Fruit fly (Drosophila melanogaster): ENCODE data around the gene 5PtaseI.

Gene 5PtaseI

DNA sequence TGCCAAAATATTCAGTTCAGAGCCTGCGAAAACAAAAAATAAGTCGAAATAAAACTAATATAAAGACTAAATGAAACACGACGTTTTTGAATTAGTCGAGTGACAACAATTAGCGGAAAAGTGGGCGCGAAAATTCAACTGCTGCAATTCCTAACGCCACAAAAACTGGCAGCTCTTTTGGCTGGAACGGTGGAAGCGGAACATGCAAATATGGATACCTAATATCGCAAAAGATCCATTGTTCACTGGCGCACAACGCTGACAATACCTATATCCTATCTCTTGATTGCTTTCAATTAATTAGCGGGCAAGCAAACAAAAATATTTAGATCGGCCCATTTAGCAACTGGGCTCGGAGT is 4.4 kb upstream of the 5PtaseI start, which contains the start of gene CG11791 (continued):
- TF ChIP-seq phol (tag; optimal IDR thresholded peaks at IDR 0.05) (peak; percentile 6), CG1603 (tag; optimal IDR thresholded peaks at IDR 0.05) (peak; percentile 95), Sin3A (optimal IDR thresholded peaks at IDR 0.05) (peak; percentile 17), CG30020 (tag; optimal IDR thresholded peaks at IDR 0.05) (peak; percentile 36), CG15514 (GFP tag; optimal IDR thresholded peaks at IDR 0.05) (peak; percentile 29), CG10959 (GFP tag; IDR thresholded peaks at IDR 0.05) (no peak)

DNA sequence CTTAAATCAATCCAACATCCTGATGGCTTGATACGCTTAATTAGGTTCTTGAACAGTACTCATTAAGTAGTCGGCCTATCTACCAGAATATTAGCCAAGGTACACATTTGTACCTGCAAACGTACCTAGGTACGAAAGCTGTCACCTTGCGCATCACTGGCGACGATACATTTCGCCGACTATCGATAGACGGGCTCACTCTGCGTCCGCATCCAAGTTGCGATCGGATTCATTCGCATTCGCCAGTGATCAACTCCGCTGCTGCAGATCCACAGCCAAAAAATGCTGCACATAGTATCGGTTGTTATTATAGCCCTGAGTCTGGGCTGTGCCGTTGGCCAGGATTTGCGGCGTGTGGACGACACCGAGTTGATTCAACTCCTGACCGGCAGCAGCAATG is 2.6 kb upstream of the 5PtaseI start, which contains the start of gene CG11790:
CG11790 (plus strand) TSS at position 203 of the 400 bp plus-strand sequence.
- peak; percentile 83 for TF ChIP-seq CG6791 (GFP tag; IDR thresholded peaks at IDR 0.05; ENCODE audit: partially characterized antibody)
- no peak for TF ChIP-seq CrebB (tag; optimal IDR thresholded peaks at IDR 0.05)
- peak; percentile 74 for TF ChIP-seq BEAF-32 (GFP tag; optimal IDR thresholded peaks at IDR 0.05)
- TF ChIP-seq CG3995 (GFP tag; optimal IDR thresholded peaks at IDR 0.05), result peak; percentile 87
- no peak for TF ChIP-seq z (GFP tag; IDR thresholded peaks at IDR 0.05)
- TF ChIP-seq tgo (GFP tag; IDR thresholded peaks at IDR 0.05), result no peak
- TF ChIP-seq sna (GFP tag; IDR thresholded peaks at IDR 0.05; ENCODE audit: partially characterized antibody), result peak; percentile 75
- TF ChIP-seq CG6175 (GFP tag; IDR thresholded peaks at IDR 0.05), result no peak
- TF ChIP-seq vvl (GFP tag; IDR thresholded peaks at IDR 0.05), result peak; percentile 20; the same call in 1 of the 2 replicates
- peak; percentile 55 for TF ChIP-seq her (GFP tag; optimal IDR thresholded peaks at IDR 0.05)
- TF ChIP-seq Ets65A (GFP tag), result peak; percentile 43
- no peak for TF ChIP-seq CG8290 (GFP tag; optimal IDR thresholded peaks at IDR 0.05)
- peak in 1 of 2 experiments; percentile 78 for TF ChIP-seq CG8290 (tag; optimal IDR thresholded peaks at IDR 0.05)
- TF ChIP-seq sob (GFP tag; IDR thresholded peaks at IDR 0.05), result 0 out of 2 replicates have a peak, but pooled peaks have one; percentile 20
- peak; percentile 59 for TF ChIP-seq CG2116 (GFP tag; optimal IDR thresholded peaks at IDR 0.05)
- peak; percentile 84; the same call in 2 of the 3 replicates for TF ChIP-seq Opbp (GFP tag; IDR thresholded peaks at IDR 0.05; ENCODE audit: partially characterized antibody)
- TF ChIP-seq lola (GFP tag; optimal IDR thresholded peaks at IDR 0.05), result no peak
- peak; percentile 10 for TF ChIP-seq CG4617 (GFP tag; optimal IDR thresholded peaks at IDR 0.05; ENCODE audit: borderline replicate concordance)
- no peak for TF ChIP-seq rib (GFP tag; IDR thresholded peaks at IDR 0.05)
- peak; percentile 87 for TF ChIP-seq Bgb (GFP tag; IDR thresholded peaks at IDR 0.05; ENCODE audit: partially characterized antibody)
- TF ChIP-seq row (GFP tag; IDR thresholded peaks at IDR 0.05), result peak; percentile 92
- peak; percentile 70; the same call in 1 of the 2 replicates for TF ChIP-seq CG42726 (GFP tag; IDR thresholded peaks at IDR 0.05; ENCODE audit: partially characterized antibody)
- no peak for TF ChIP-seq slp2 (GFP tag; optimal IDR thresholded peaks at IDR 0.05)
- TF ChIP-seq CG10147 (GFP tag; optimal IDR thresholded peaks at IDR 0.05), result no peak
- no peak for TF ChIP-seq CG8765 (GFP tag; IDR thresholded peaks at IDR 0.05)
- TF ChIP-seq Sry-β (GFP tag; optimal IDR thresholded peaks at IDR 0.05), result peak; percentile 88
- TF ChIP-seq E2f2 (GFP tag; IDR thresholded peaks at IDR 0.05), result 0 out of 2 replicates have a peak, but pooled peaks have one; percentile 21
- peak; percentile 75 for TF ChIP-seq Sry-δ (GFP tag; optimal IDR thresholded peaks at IDR 0.05)
- TF ChIP-seq Dp (GFP tag; optimal IDR thresholded peaks at IDR 0.05), result peak; percentile 7
- TF ChIP-seq Scr (GFP tag; IDR thresholded peaks at IDR 0.05; ENCODE audit: partially characterized antibody), result peak; percentile 77
- TF ChIP-seq stwl (tag; optimal IDR thresholded peaks at IDR 0.05), result peak; percentile 38
- peak; percentile 75 for TF ChIP-seq amos (GFP tag; IDR thresholded peaks at IDR 0.05; ENCODE audit: partially characterized antibody)
- no peak for TF ChIP-seq CG3847 (GFP tag; IDR thresholded peaks at IDR 0.05)
- peak; percentile 88 for TF ChIP-seq CG13287 (GFP tag; IDR thresholded peaks at IDR 0.05; ENCODE audit: partially characterized antibody)
- no peak for TF ChIP-seq run (tag; optimal IDR thresholded peaks at IDR 0.05)
- peak; percentile 59 for TF ChIP-seq nerfin-2 (GFP tag; IDR thresholded peaks at IDR 0.05; ENCODE audit: partially characterized antibody)
- TF ChIP-seq CG1603 (tag; optimal IDR thresholded peaks at IDR 0.05), result peak; percentile 59
- no peak for TF ChIP-seq Ada2b (GFP tag; IDR thresholded peaks at IDR 0.05)
- TF ChIP-seq CG12391 (tag; optimal IDR thresholded peaks at IDR 0.05), result no peak
- no peak for TF ChIP-seq pan (optimal IDR thresholded peaks at IDR 0.05)
- no peak for TF ChIP-seq pan (GFP tag; optimal IDR thresholded peaks at IDR 0.05 in 1 of 2, IDR thresholded peaks at IDR 0.05 in 1 of 2)
- TF ChIP-seq pfk (GFP tag; optimal IDR thresholded peaks at IDR 0.05), result peak; percentile 8
- peak; percentile 51; the same call in 1 of the 2 replicates for TF ChIP-seq inv (GFP tag; IDR thresholded peaks at IDR 0.05; ENCODE audit: partially characterized antibody)
- peak; percentile 80 for TF ChIP-seq Dref (GFP tag; IDR thresholded peaks at IDR 0.05)
